Worm (Caenorhabditis elegans): ENCODE results near the gene Y55B1AR.4.

- TF ChIP-seq ceh-30 (tag; optimal IDR thresholded peaks at IDR 0.05) (no peak), rnt-1 (tag; optimal IDR thresholded peaks at IDR 0.05) (no peak)
Measured at ce11 chrIII:609549-609948, 4.2 kb upstream of the Y55B1AR.4 start, which contains the start of gene best-17.
